Worm (Caenorhabditis elegans) whole organism, L4/young adult: ENCODE data around the gene F29B9.1.

ENCODE experiments used
- W03F9.2 ChIP-seq: fragments of 150-350 bp; optimal IDR thresholded peaks from 2 replicates; lab custom pipeline; 2014; ENCODE audit warnings: missing biosample characterization, missing genetic modification characterization
- dao-5 ChIP-seq: sonication (generic microtip); optimal IDR thresholded peaks from 2 replicates; lab custom pipeline; 2016; ENCODE audit warnings: missing genotype, missing genetic modification characterization, moderate library complexity, missing compliant biosample characterization
- him-1 ChIP-seq: sonication (generic microtip); optimal IDR thresholded peaks from 2 replicates; lab custom pipeline; 2016; ENCODE audit warnings: missing genotype, missing genetic modification reagents, missing genetic modification characterization, missing compliant biosample characterization

- no peak for TF ChIP-seq W03F9.2
- no peak for TF ChIP-seq him-1 (tag; lab: Kevin White, UChicago)
- no peak for TF ChIP-seq dao-5
These were observed 12.8 kb upstream of the F29B9.1 start, which contains the start of gene F29B9.5 for ce11 chrIV:4652365-4652844.
